Worm (Caenorhabditis elegans) whole organism, L4 larva: ENCODE measurements around the gene tag-343.

Source experiments
- D1046.2 ChIP-seq: fragments of 200-800 bp; sonication (Bioruptor generic); IDR thresholded peaks from 2 replicates; pipeline ENCODE4 v1.3.6; 2022; ENCODE audit warnings: missing genetic modification characterization, missing compliant biosample characterization
- F26F4.8 ChIP-seq: fragments of 200-800 bp; sonication (Bioruptor generic); conservative IDR thresholded peaks from 2 replicates; pipeline ENCODE4 v1.3.6; 2022; ENCODE audit warnings: missing genetic modification characterization, missing compliant biosample characterization
- F44E2.7 ChIP-seq: fragments of 200-800 bp; sonication (Bioruptor generic); IDR thresholded peaks from 2 replicates; pipeline ENCODE4 v2.1.2; 2022; ENCODE audit warnings: missing genetic modification characterization, missing compliant biosample characterization
- F49E8.2 ChIP-seq: sonication (generic microtip); optimal IDR thresholded peaks from 2 replicates; lab custom pipeline; 2016; ENCODE audit warnings: missing compliant biosample characterization, mild to moderate bottlenecking, missing genetic modification characterization, borderline replicate concordance
- Y105C5A.15 ChIP-seq: fragments of 200-800 bp; sonication (Bioruptor generic); IDR thresholded peaks from 2 replicates; pipeline ENCODE4 v1.3.6; 2022; ENCODE audit warnings: missing genetic modification characterization, missing compliant biosample characterization
- Y75B8A.6 ChIP-seq: fragments of 200-800 bp; sonication (Bioruptor generic); IDR thresholded peaks from 2 replicates; pipeline ENCODE4 v1.3.6; 2022; ENCODE audit warnings: missing genetic modification reagents, missing genetic modification characterization, missing compliant biosample characterization
- aha-1 ChIP-seq: fragments of 150-350 bp; peaks from one replicate; lab custom pipeline; 2014; ENCODE audit warnings: missing biosample characterization, missing genetic modification characterization
- aly-2 ChIP-seq: sonication (generic microtip); optimal IDR thresholded peaks from 2 replicates; lab custom pipeline; 2018; ENCODE audit warnings: missing biosample characterization, missing genetic modification characterization
- arid-1 ChIP-seq: fragments of 200-800 bp; sonication (Bioruptor generic); conservative IDR thresholded peaks from 2 replicates; pipeline ENCODE4 v1.3.6; 2022; ENCODE audit warnings: missing genetic modification reagents, missing genetic modification characterization, missing compliant biosample characterization
- ceh-20 ChIP-seq: fragments of 200-800 bp; sonication (Bioruptor generic); IDR thresholded peaks from 2 replicates; pipeline ENCODE4 v1.3.6; 2022; ENCODE audit warnings: missing genetic modification reagents, missing genetic modification characterization, missing compliant biosample characterization
- ceh-62 ChIP-seq: sonication (generic microtip); optimal IDR thresholded peaks from 2 replicates; lab custom pipeline; 2017; ENCODE audit warnings: missing biosample characterization, missing genetic modification characterization
- daf-12 ChIP-seq: fragments of 150-350 bp; optimal IDR thresholded peaks from 2 replicates; lab custom pipeline; 2014; ENCODE audit warnings: missing biosample characterization, missing genetic modification reagents, missing genetic modification characterization
- daf-8 ChIP-seq: fragments of 200-800 bp; sonication (Bioruptor generic); IDR thresholded peaks from 2 replicates; pipeline ENCODE4 v1.3.6; 2022; ENCODE audit warnings: missing genetic modification characterization, missing compliant biosample characterization
- dmd-6 ChIP-seq: fragments of 200-800 bp; sonication (Bioruptor generic); IDR thresholded peaks from 2 replicates; pipeline ENCODE4 v1.3.6; 2022; ENCODE audit warnings: missing genetic modification reagents, missing genetic modification characterization, missing compliant biosample characterization
- dmd-8 ChIP-seq: fragments of 200-800 bp; sonication (Bioruptor generic); IDR thresholded peaks from 2 replicates; pipeline ENCODE4 v1.3.6; 2022; ENCODE audit warnings: missing genetic modification characterization, missing compliant biosample characterization
- dmd-9 ChIP-seq: fragments of 200-800 bp; sonication (Bioruptor generic); IDR thresholded peaks from 2 replicates; pipeline ENCODE4 v1.3.6; 2022; ENCODE audit warnings: missing genetic modification reagents, missing genetic modification characterization, missing compliant biosample characterization
- duxl-1 ChIP-seq: sonication (generic microtip); optimal IDR thresholded peaks from 2 replicates; lab custom pipeline; 2016; ENCODE audit warnings: mild to moderate bottlenecking, missing genetic modification characterization, moderate library complexity, missing compliant biosample characterization; ENCODE audit not compliant: poor library complexity
- egl-43 ChIP-seq: fragments of 200-800 bp; sonication (Bioruptor generic); IDR thresholded peaks from 2 replicates; pipeline ENCODE4 v1.3.6; 2022; ENCODE audit warnings: missing genetic modification reagents, missing genetic modification characterization, missing compliant biosample characterization
- hlh-30 ChIP-seq: sonication (generic microtip); optimal IDR thresholded peaks from 2 replicates; lab custom pipeline; 2017; ENCODE audit warnings: antibody characterized with exemption, mild to moderate bottlenecking, missing genetic modification characterization, missing compliant biosample characterization; ENCODE audit not compliant: insufficient read depth
- hmg-1.1 ChIP-seq: fragments of 200-800 bp; sonication (Bioruptor generic); IDR thresholded peaks from 2 replicates; pipeline ENCODE4 v1.3.6; 2022; ENCODE audit warnings: missing genetic modification reagents, missing genetic modification characterization, missing compliant biosample characterization
- lim-7 ChIP-seq: fragments of 200-800 bp; sonication (Bioruptor generic); IDR thresholded peaks from 2 replicates; pipeline ENCODE4 v1.3.6; 2022; ENCODE audit warnings: missing genetic modification characterization, missing compliant biosample characterization
- lin-13 ChIP-seq: fragments of 150-350 bp; optimal IDR thresholded peaks from 2 replicates; lab custom pipeline; 2014; ENCODE audit warnings: missing biosample characterization, missing genetic modification reagents, missing genetic modification characterization
- lin-15B ChIP-seq: fragments of 150-350 bp; sonication (generic microtip); optimal IDR thresholded peaks from 3 replicates; lab custom pipeline; 2014; ENCODE audit warnings: missing biosample characterization, missing genetic modification characterization
- lin-29 ChIP-seq: fragments of 200-800 bp; sonication (Bioruptor generic); IDR thresholded peaks from 2 replicates; pipeline ENCODE4 v1.3.6; 2022; ENCODE audit warnings: missing genetic modification reagents, missing genetic modification characterization, missing compliant biosample characterization
- lin-38 ChIP-seq: fragments of 200-800 bp; sonication (Bioruptor generic); IDR thresholded peaks from 2 replicates; pipeline ENCODE4 v1.3.6; 2022; ENCODE audit warnings: missing genetic modification reagents, missing genetic modification characterization, missing compliant biosample characterization
- madf-9 ChIP-seq: fragments of 200-800 bp; sonication (Bioruptor generic); conservative IDR thresholded peaks from 2 replicates; pipeline ENCODE4 v1.3.6; 2022; ENCODE audit warnings: missing genetic modification reagents, missing genetic modification characterization, missing compliant biosample characterization
- mep-1 ChIP-seq: fragments of 150-350 bp; sonication (generic microtip); optimal IDR thresholded peaks from 3 replicates; lab custom pipeline; 2014; ENCODE audit warnings: missing biosample characterization, missing genetic modification characterization
- mes-2 ChIP-seq: sonication (generic microtip); optimal IDR thresholded peaks from 2 replicates; lab custom pipeline; 2016; ENCODE audit warnings: missing genotype, mild to moderate bottlenecking, missing genetic modification characterization, missing compliant biosample characterization; ENCODE audit not compliant: poor library complexity, severe bottlenecking
- mxl-2 ChIP-seq: fragments of 200-800 bp; sonication (Bioruptor generic); conservative IDR thresholded peaks from 2 replicates; pipeline ENCODE4 v1.3.6; 2022; ENCODE audit warnings: missing genetic modification reagents, missing genetic modification characterization, missing compliant biosample characterization
- nhr-41 ChIP-seq: fragments of 200-800 bp; sonication (Bioruptor generic); IDR thresholded peaks from 2 replicates; pipeline ENCODE4 v1.3.6; 2022; ENCODE audit warnings: missing genetic modification reagents, missing genetic modification characterization, missing compliant biosample characterization
- nhr-42 ChIP-seq: fragments of 200-800 bp; sonication (Bioruptor generic); IDR thresholded peaks from 2 replicates; pipeline ENCODE4 v1.3.6; 2022; ENCODE audit warnings: missing genetic modification characterization, missing compliant biosample characterization
- pha-4 ChIP-seq, 2 experiments: fragments of 150-350 bp in 1 of 2; fragments of 200-800 bp in 1 of 2; sonication (Bioruptor generic) in 1 of 2; IDR thresholded peaks in 1 of 2; optimal IDR thresholded peaks in 1 of 2; 2 replicates each; pipeline versions ENCODE4 v1.3.6 to Lab custom; 2014 to 2022; ENCODE audit warnings: missing genetic modification characterization in 2 of 2, missing genetic modification reagents in 2 of 2, missing biosample characterization in 1 of 2, missing compliant biosample characterization in 1 of 2
- php-3 ChIP-seq: fragments of 200-800 bp; sonication (Bioruptor generic); IDR thresholded peaks from 2 replicates; pipeline ENCODE4 v1.3.6; 2022; ENCODE audit warnings: missing genetic modification reagents, missing genetic modification characterization, missing compliant biosample characterization
- saeg-2 ChIP-seq: fragments of 200-800 bp; sonication (Bioruptor generic); IDR thresholded peaks from 2 replicates; pipeline ENCODE4 v1.3.6; 2022; ENCODE audit warnings: missing genetic modification reagents, missing genetic modification characterization, missing compliant biosample characterization
- snpc-1.2 ChIP-seq: fragments of 200-800 bp; sonication (Bioruptor generic); IDR thresholded peaks from 2 replicates; pipeline ENCODE4 v1.3.6; 2022; ENCODE audit warnings: missing genetic modification reagents, missing genetic modification characterization, missing compliant biosample characterization
- spr-3 ChIP-seq: fragments of 200-800 bp; sonication (Bioruptor generic); optimal IDR thresholded peaks from 2 replicates; lab custom pipeline; 2018; ENCODE audit warnings: mild to moderate bottlenecking, missing genetic modification characterization, missing compliant biosample characterization
- tag-97 ChIP-seq: fragments of 200-800 bp; sonication (Bioruptor generic); IDR thresholded peaks from 2 replicates; pipeline ENCODE4 v1.3.6; 2022; ENCODE audit warnings: missing genetic modification characterization, missing compliant biosample characterization
- unc-39 ChIP-seq: sonication (generic microtip); optimal IDR thresholded peaks from 2 replicates; lab custom pipeline; 2017; ENCODE audit warnings: missing biosample characterization, missing genetic modification characterization
- vab-7 ChIP-seq: fragments of 200-800 bp; sonication (Bioruptor generic); IDR thresholded peaks from 2 replicates; pipeline ENCODE4 v1.3.6; 2022; ENCODE audit warnings: missing genetic modification reagents, missing genetic modification characterization, missing compliant biosample characterization
- zfp-3 ChIP-seq: fragments of 200-800 bp; sonication (Bioruptor generic); conservative IDR thresholded peaks from 2 replicates; pipeline ENCODE4 v1.3.6; 2022; ENCODE audit warnings: missing genetic modification reagents, missing genetic modification characterization, missing compliant biosample characterization

The tag-343 gene

ce11 chrX:16617427-16618128 is 57.0 kb downstream of the tag-343 start:
- no peak for TF ChIP-seq saeg-2
- peak; percentile 10; the same call in 1 of the 2 replicates for TF ChIP-seq dmd-9
- TF ChIP-seq pha-4 (GFP tag; IDR thresholded peaks at IDR 0.05; lab: Robert Waterston, UW): peak; percentile 58; the same call in 1 of the 2 replicates
- TF ChIP-seq pha-4 (tag; optimal IDR thresholded peaks at IDR 0.05; lab: Kevin White, UChicago): no peak
- TF ChIP-seq mes-2: peak; percentile 28
- TF ChIP-seq daf-8: 0 out of 2 replicates have a peak, but pooled peaks have one; percentile 57
- peak; percentile 62 for TF ChIP-seq hlh-30 (tag; lab: Kevin White, UChicago)
- peak; percentile 25 for TF ChIP-seq dmd-6 (GFP tag; lab: Robert Waterston, UW)
- no peak for TF ChIP-seq mep-1 (tag; lab: Kevin White, UChicago)
- TF ChIP-seq egl-43: peak; percentile 79
- peak; percentile 82 for TF ChIP-seq lim-7
- peak; percentile 95 for TF ChIP-seq aha-1 (tag; lab: Kevin White, UChicago)
- TF ChIP-seq php-3 (GFP tag; lab: Robert Waterston, UW): peak; percentile 6; the same call in 1 of the 2 replicates
- no peak for TF ChIP-seq lin-13
- TF ChIP-seq F26F4.8 (GFP tag; lab: Robert Waterston, UW): no peak
- TF ChIP-seq Y105C5A.15: peak; percentile 49; the same call in 1 of the 2 replicates
- TF ChIP-seq lin-15B: no peak
- no peak for TF ChIP-seq unc-39
- TF ChIP-seq D1046.2: 0 out of 2 replicates have a peak, but pooled peaks have one; percentile 36
- TF ChIP-seq lin-29 (GFP tag; lab: Robert Waterston, UW): no peak
- peak; percentile 24 for TF ChIP-seq F49E8.2 (tag; lab: Kevin White, UChicago)
- no peak for TF ChIP-seq nhr-41
- TF ChIP-seq snpc-1.2: peak; percentile 57; the same call in 1 of the 2 replicates
- TF ChIP-seq duxl-1 (tag; lab: Kevin White, UChicago): peak; percentile 48
- TF ChIP-seq Y75B8A.6 (GFP tag; lab: Robert Waterston, UW): 0 out of 2 replicates have a peak, but pooled peaks have one; percentile 44
- peak; percentile 69 for TF ChIP-seq vab-7 (GFP tag; lab: Robert Waterston, UW)
- no peak for TF ChIP-seq ceh-62 (tag; lab: Kevin White, UChicago)
- peak; percentile 56; the same call in 1 of the 2 replicates for TF ChIP-seq madf-9 (GFP tag; lab: Robert Waterston, UW)
- no peak for TF ChIP-seq arid-1
- TF ChIP-seq zfp-3 (GFP tag; lab: Robert Waterston, UW): peak; percentile 57; the same call in 1 of the 2 replicates
- 0 out of 2 replicates have a peak, but pooled peaks have one; percentile 18 for TF ChIP-seq ceh-20
- TF ChIP-seq aly-2 (tag; lab: Kevin White, UChicago): no peak
- peak; percentile 61 for TF ChIP-seq lin-38 (GFP tag; lab: Robert Waterston, UW)
- peak; percentile 44; the same call in 1 of the 2 replicates for TF ChIP-seq F44E2.7
- TF ChIP-seq mxl-2 (GFP tag; lab: Robert Waterston, UW): no peak
- no peak for TF ChIP-seq spr-3
- TF ChIP-seq nhr-42 (GFP tag; lab: Robert Waterston, UW): no peak
- TF ChIP-seq tag-97: no peak
- no peak for TF ChIP-seq daf-12 (tag; lab: Kevin White, UChicago)
- 0 out of 2 replicates have a peak, but pooled peaks have one; percentile 21 for TF ChIP-seq hmg-1.1 (GFP tag; lab: Robert Waterston, UW)
- peak; percentile 78; the same call in 1 of the 2 replicates for TF ChIP-seq dmd-8 (GFP tag; lab: Robert Waterston, UW)
